Fruit fly (Drosophila melanogaster): Measurements from ENCODE around the gene dmrt99B.

The dmrt99B gene

DNA sequence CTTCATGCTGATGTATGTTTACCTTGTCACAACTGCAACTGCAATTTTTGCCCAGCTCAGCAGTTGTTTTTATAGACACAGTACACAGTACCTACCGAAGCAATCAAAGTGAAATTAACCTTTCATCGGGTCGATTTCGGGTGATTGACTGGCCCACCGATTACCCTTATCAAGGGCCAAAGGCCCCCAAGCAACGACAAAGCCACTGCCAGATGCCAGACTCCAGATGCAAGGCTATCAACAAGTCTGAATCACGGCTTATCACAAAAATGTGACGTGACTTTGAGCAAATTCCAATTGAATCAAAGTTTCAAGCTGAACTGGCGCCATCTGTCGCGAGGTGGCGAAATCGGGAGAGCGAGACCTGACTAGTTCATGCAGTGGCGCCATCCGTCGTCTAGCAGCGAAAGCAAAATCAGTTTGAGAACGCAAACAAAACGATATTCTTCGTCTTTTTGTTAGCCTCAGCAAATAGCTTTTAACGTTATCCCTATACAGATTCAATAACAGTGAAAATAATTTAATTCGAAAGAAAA, 24.5 kb downstream of the dmrt99B start, which contains the start of gene Obp99b (continued):
- peak; percentile 50 for TF ChIP-seq CG9876 (GFP tag; optimal IDR thresholded peaks at IDR 0.05)
- peak; percentile 60 for TF ChIP-seq CG12942 (GFP tag; optimal IDR thresholded peaks at IDR 0.05)
- peak; percentile 86 for TF ChIP-seq zfh1 (GFP tag; IDR thresholded peaks at IDR 0.05)
- peak; percentile 82 for TF ChIP-seq NC2β (GFP tag; optimal IDR thresholded peaks at IDR 0.05)
- TF ChIP-seq dan (GFP tag; IDR thresholded peaks at IDR 0.05), result no peak
- TF ChIP-seq tll (GFP tag; optimal IDR thresholded peaks at IDR 0.05), result no peak
- peak; percentile 52 for TF ChIP-seq jumu (GFP tag; optimal IDR thresholded peaks at IDR 0.05)
- TF ChIP-seq yki (optimal IDR thresholded peaks at IDR 0.05), result no peak
- no peak for TF ChIP-seq Opbp (GFP tag; IDR thresholded peaks at IDR 0.05; ENCODE audit: partially characterized antibody)
- peak; percentile 53 for TF ChIP-seq CG4404 (GFP tag; IDR thresholded peaks at IDR 0.05)
- TF ChIP-seq z (GFP tag; IDR thresholded peaks at IDR 0.05), result no peak
- TF ChIP-seq fd3F (GFP tag; optimal IDR thresholded peaks at IDR 0.05), result peak; percentile 43
- peak; percentile 70 for TF ChIP-seq CG6765 (GFP tag; optimal IDR thresholded peaks at IDR 0.05)
- TF ChIP-seq CG18599 (GFP tag; optimal IDR thresholded peaks at IDR 0.05), result peak; percentile 44
- TF ChIP-seq Chrac-16 (GFP tag; optimal IDR thresholded peaks at IDR 0.05), result peak; percentile 75
- peak; percentile 67 for TF ChIP-seq ssp (GFP tag; IDR thresholded peaks at IDR 0.05)
- TF ChIP-seq YL-1 (GFP tag; optimal IDR thresholded peaks at IDR 0.05), result peak; percentile 52
- TF ChIP-seq CG11093 (GFP tag; IDR thresholded peaks at IDR 0.05), result peak; percentile 56; the same call in 2 of the 3 replicates
- TF ChIP-seq toy (GFP tag; IDR thresholded peaks at IDR 0.05), result no peak
- TF ChIP-seq CG33557 (GFP tag; optimal IDR thresholded peaks at IDR 0.05), result peak; percentile 77
- peak; percentile 51 for TF ChIP-seq nerfin-1 (tag; optimal IDR thresholded peaks at IDR 0.05)
- TF ChIP-seq dmrt99B (tag; optimal IDR thresholded peaks at IDR 0.05), result peak; percentile 82
- peak; percentile 76 for TF ChIP-seq Drgx (GFP tag; IDR thresholded peaks at IDR 0.05)
- no peak for TF ChIP-seq lov (optimal IDR thresholded peaks at IDR 0.05)
- TF ChIP-seq lov (GFP tag; IDR thresholded peaks at IDR 0.05), result peak; percentile 93
- TF ChIP-seq stc (GFP tag; IDR thresholded peaks at IDR 0.05), result peak; percentile 77
- TF ChIP-seq Ada2b (GFP tag; IDR thresholded peaks at IDR 0.05), result peak; percentile 61
- peak; percentile 77 for TF ChIP-seq Atf-2 (GFP tag; optimal IDR thresholded peaks at IDR 0.05)
- TF ChIP-seq NK7.1 (GFP tag; optimal IDR thresholded peaks at IDR 0.05), result peak; percentile 70
- peak; percentile 56 for TF ChIP-seq gem (tag; optimal IDR thresholded peaks at IDR 0.05)
- TF ChIP-seq CG9437 (GFP tag; optimal IDR thresholded peaks at IDR 0.05), result peak; percentile 60
- TF ChIP-seq D19B (GFP tag; optimal IDR thresholded peaks at IDR 0.05), result peak; percentile 54
- TF ChIP-seq vnd (GFP tag; IDR thresholded peaks at IDR 0.05; ENCODE audit: partially characterized antibody), result no peak
- TF ChIP-seq wdn (GFP tag; IDR thresholded peaks at IDR 0.05), result 0 out of 2 replicates have a peak, but pooled peaks have one; percentile 46
- peak; percentile 68; the same call in 2 of the 3 replicates for TF ChIP-seq CG6175 (GFP tag; IDR thresholded peaks at IDR 0.05)
- TF ChIP-seq wor (GFP tag; IDR thresholded peaks at IDR 0.05), result peak; percentile 57
- TF ChIP-seq ci (GFP tag; IDR thresholded peaks at IDR 0.05), result peak; percentile 96
- TF ChIP-seq CG12236 (GFP tag; optimal IDR thresholded peaks at IDR 0.05), result peak; percentile 66
- peak; percentile 58 for TF ChIP-seq CG11398 (GFP tag; optimal IDR thresholded peaks at IDR 0.05)
- peak; percentile 50 for TF ChIP-seq CoRest (tag; optimal IDR thresholded peaks at IDR 0.05)
- TF ChIP-seq chif (GFP tag; optimal IDR thresholded peaks at IDR 0.05), result peak; percentile 56 to 84
- TF ChIP-seq CG13624 (GFP tag; optimal IDR thresholded peaks at IDR 0.05), result peak; percentile 73
- TF ChIP-seq bigmax (GFP tag; optimal IDR thresholded peaks at IDR 0.05), result peak; percentile 32
- peak; percentile 35 for TF ChIP-seq tio (GFP tag; optimal IDR thresholded peaks at IDR 0.05)
- peak; percentile 70 for TF ChIP-seq Oli (tag; optimal IDR thresholded peaks at IDR 0.05)
- TF ChIP-seq Jarid2 (GFP tag; optimal IDR thresholded peaks at IDR 0.05), result peak; percentile 73
- no peak for TF ChIP-seq Bteb2 (GFP tag; optimal IDR thresholded peaks at IDR 0.05)
- peak; percentile 86 for TF ChIP-seq tin (GFP tag; optimal IDR thresholded peaks at IDR 0.05)
- peak; percentile 25 for TF ChIP-seq Nf-YC (tag; optimal IDR thresholded peaks at IDR 0.05)
- TF ChIP-seq ind (GFP tag; optimal IDR thresholded peaks at IDR 0.05), result peak; percentile 76
- TF ChIP-seq CG4854 (GFP tag; optimal IDR thresholded peaks at IDR 0.05), result peak; percentile 66

Data from whole organism, embryonic.